Fruit fly (Drosophila melanogaster): ENCODE data around the gene CG5281.

CG5281 gene

DNA sequence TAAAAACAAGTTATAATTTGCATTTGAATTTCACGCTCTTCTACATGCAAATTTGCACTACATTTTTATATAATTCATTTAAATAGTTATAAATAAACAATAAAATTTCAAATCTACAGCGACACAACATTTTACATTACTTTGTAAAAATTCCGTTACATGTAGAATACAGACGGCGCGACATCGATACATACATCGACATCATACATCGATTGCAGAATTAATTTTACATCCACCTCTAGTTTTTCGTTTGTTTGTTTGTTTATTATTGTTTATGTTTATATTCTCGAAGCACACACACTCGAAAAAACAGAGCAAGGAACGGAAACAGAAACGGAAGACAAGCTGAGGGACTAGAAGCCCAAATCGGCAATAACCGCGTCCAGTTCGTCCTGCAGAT is 1.9 kb downstream of the CG5281 start, which contains the start of gene CG17230 (continued):
- TF ChIP-seq pan (optimal IDR thresholded peaks at IDR 0.05) (no peak), pan (GFP tag; optimal IDR thresholded peaks at IDR 0.05 in 1 of 2, IDR thresholded peaks at IDR 0.05 in 1 of 2) (no peak), phol (tag; optimal IDR thresholded peaks at IDR 0.05) (no peak), CG3847 (GFP tag; IDR thresholded peaks at IDR 0.05) (no peak), CG12219 (GFP tag; optimal IDR thresholded peaks at IDR 0.05) (no peak), scrt (GFP tag; optimal IDR thresholded peaks at IDR 0.05) (no peak), CG4820 (GFP tag; optimal IDR thresholded peaks at IDR 0.05) (no peak), CG3995 (GFP tag; optimal IDR thresholded peaks at IDR 0.05) (no peak), dysf (GFP tag; IDR thresholded peaks at IDR 0.05) (no peak), GATAe (GFP tag; conservative IDR thresholded peaks at IDR 0.05) (no peak), lov (optimal IDR thresholded peaks at IDR 0.05) (no peak), lov (GFP tag; IDR thresholded peaks at IDR 0.05) (no peak), Sox102F (GFP tag; optimal IDR thresholded peaks at IDR 0.05) (no peak), CG10431 (GFP tag; optimal IDR thresholded peaks at IDR 0.05) (no peak), CG8765 (GFP tag; IDR thresholded peaks at IDR 0.05) (no peak), tup (GFP tag; optimal IDR thresholded peaks at IDR 0.05) (no peak), CG31388 (GFP tag; optimal IDR thresholded peaks at IDR 0.05) (no peak), H15 (GFP tag; IDR thresholded peaks at IDR 0.05) (no peak), CG13424 (tag; optimal IDR thresholded peaks at IDR 0.05) (no peak), eve (GFP tag; optimal IDR thresholded peaks at IDR 0.05) (no peak), CG4328 (GFP tag; optimal IDR thresholded peaks at IDR 0.05) (no peak), D19B (GFP tag; optimal IDR thresholded peaks at IDR 0.05) (no peak), stc (GFP tag; IDR thresholded peaks at IDR 0.05) (no peak), Scr (GFP tag; IDR thresholded peaks at IDR 0.05; ENCODE audit: partially characterized antibody) (peak; percentile 73), CG2129 (GFP tag; IDR thresholded peaks at IDR 0.05; ENCODE audit: partially characterized antibody) (no peak), Rfx (GFP tag; IDR thresholded peaks at IDR 0.05) (no peak), CG2116 (GFP tag; optimal IDR thresholded peaks at IDR 0.05) (peak; percentile 25), zf30C (GFP tag; optimal IDR thresholded peaks at IDR 0.05) (peak; percentile 34), sug (tag; optimal IDR thresholded peaks at IDR 0.05) (peak; percentile 18), CG12744 (GFP tag; optimal IDR thresholded peaks at IDR 0.05) (no peak), Poxn (GFP tag; IDR thresholded peaks at IDR 0.05) (no peak), Trl (optimal IDR thresholded peaks at IDR 0.05) (no peak), Trl (GFP tag; optimal IDR thresholded peaks at IDR 0.05) (no peak), gcm (GFP tag; optimal IDR thresholded peaks at IDR 0.05) (no peak), Bdp1 (GFP tag; optimal IDR thresholded peaks at IDR 0.05) (no peak), CG8944 (GFP tag; optimal IDR thresholded peaks at IDR 0.05) (no peak), Rx (GFP tag; IDR thresholded peaks at IDR 0.05) (no peak), CG11398 (GFP tag; optimal IDR thresholded peaks at IDR 0.05) (no peak), CG6854 (GFP tag; optimal IDR thresholded peaks at IDR 0.05) (no peak), nerfin-2 (GFP tag; IDR thresholded peaks at IDR 0.05; ENCODE audit: partially characterized antibody) (peak; percentile 56; the same call in 1 of the 2 replicates), trem (tag; optimal IDR thresholded peaks at IDR 0.05) (peak; percentile 38), CG2202 (tag; optimal IDR thresholded peaks at IDR 0.05) (no peak), CG17568 (GFP tag; optimal IDR thresholded peaks at IDR 0.05) (no peak), CG8089 (GFP tag; optimal IDR thresholded peaks at IDR 0.05) (no peak), Hmr (GFP tag; optimal IDR thresholded peaks at IDR 0.05) (peak; percentile 8), CG6175 (GFP tag; IDR thresholded peaks at IDR 0.05) (no peak), CG33213 (GFP tag; optimal IDR thresholded peaks at IDR 0.05) (no peak), Blimp-1 (GFP tag; optimal IDR thresholded peaks at IDR 0.05) (no peak), chif (GFP tag; optimal IDR thresholded peaks at IDR 0.05) (no peak), hb (GFP tag; IDR thresholded peaks at IDR 0.05; ENCODE audit: partially characterized antibody) (peak; percentile 64; the same call in 2 of the 3 replicates), CG12071 (GFP tag; optimal IDR thresholded peaks at IDR 0.05) (no peak), CG7357 (GFP tag; IDR thresholded peaks at IDR 0.05) (no peak)

All from whole organism, embryonic.